Worm (Caenorhabditis elegans) whole organism, young adult: Measurements from ENCODE around the gene clec-29.

Experiments used
- B0336.3 ChIP-seq: fragments of 200-800 bp; sonication (Bioruptor generic); IDR thresholded peaks from 2 replicates; pipeline ENCODE4 v1.3.6; 2022; ENCODE audit warnings: missing genetic modification characterization, missing compliant biosample characterization
- F10E7.11 ChIP-seq: sonication (generic microtip); optimal IDR thresholded peaks from 2 replicates; lab custom pipeline; 2017; ENCODE audit warnings: mild to moderate bottlenecking, missing genetic modification characterization, moderate library complexity, missing compliant biosample characterization
- F39B2.1 ChIP-seq: fragments of 200-800 bp; sonication (Bioruptor generic); IDR thresholded peaks from 2 replicates; pipeline ENCODE4 v1.3.6; 2022; ENCODE audit warnings: missing genetic modification reagents, missing genetic modification characterization, missing compliant biosample characterization
- F55B11.4 ChIP-seq: sonication (generic microtip); optimal IDR thresholded peaks from 2 replicates; lab custom pipeline; 2016; ENCODE audit warnings: missing compliant biosample characterization, missing genetic modification characterization, borderline replicate concordance; ENCODE audit not compliant: insufficient read depth
- F57C9.4 ChIP-seq: sonication (generic microtip); optimal IDR thresholded peaks from 2 replicates; lab custom pipeline; 2017; ENCODE audit warnings: mild to moderate bottlenecking, missing genetic modification characterization, missing compliant biosample characterization
- T07F8.4 ChIP-seq: sonication (generic microtip); optimal IDR thresholded peaks from 2 replicates; lab custom pipeline; 2016; ENCODE audit warnings: mild to moderate bottlenecking, missing genetic modification characterization, moderate library complexity, missing compliant biosample characterization
- Y79H2A.3 ChIP-seq: fragments of 200-800 bp; sonication (Bioruptor generic); conservative IDR thresholded peaks from 2 replicates; pipeline ENCODE4 v1.3.6; 2022; ENCODE audit warnings: missing genetic modification reagents, missing genetic modification characterization, missing compliant biosample characterization
- ZK185.1 ChIP-seq: sonication (generic microtip); optimal IDR thresholded peaks from 2 replicates; lab custom pipeline; 2016; ENCODE audit warnings: mild to moderate bottlenecking, missing genetic modification characterization, missing compliant biosample characterization; ENCODE audit not compliant: poor library complexity, severe bottlenecking
- aptf-3 ChIP-seq: fragments of 200-800 bp; sonication (Bioruptor generic); IDR thresholded peaks from 2 replicates; pipeline ENCODE4 v1.3.6; 2022; ENCODE audit warnings: missing genetic modification characterization, missing compliant biosample characterization
- attf-5 ChIP-seq: fragments of 200-800 bp; sonication (Bioruptor generic); optimal IDR thresholded peaks from 2 replicates; lab custom pipeline; 2018; ENCODE audit warnings: mild to moderate bottlenecking, missing genetic modification characterization, missing compliant biosample characterization
- attf-6 ChIP-seq: fragments of 200-800 bp; sonication (Bioruptor generic); IDR thresholded peaks from 2 replicates; pipeline ENCODE4 v1.3.6; 2022; ENCODE audit warnings: missing genetic modification reagents, missing genetic modification characterization, missing compliant biosample characterization
- bed-1 ChIP-seq: fragments of 200-800 bp; sonication (Bioruptor generic); IDR thresholded peaks from 2 replicates; pipeline ENCODE4 v1.3.6; 2022; ENCODE audit warnings: missing genetic modification reagents, missing genetic modification characterization, missing compliant biosample characterization
- cebp-1 ChIP-seq, 2 experiments: fragments of 200-800 bp in 1 of 2; sonication (Bioruptor generic) in 1 of 2; sonication (generic microtip) in 1 of 2; IDR thresholded peaks in 1 of 2; optimal IDR thresholded peaks in 1 of 2; 2 replicates each; pipeline versions ENCODE4 v1.3.6 to Lab custom; 2017 to 2022; ENCODE audit warnings: missing compliant biosample characterization in 2 of 2, missing genetic modification characterization in 2 of 2, mild to moderate bottlenecking in 1 of 2, missing genetic modification reagents in 1 of 2, moderate library complexity in 1 of 2
- cebp-2 ChIP-seq: fragments of 200-800 bp; sonication (Bioruptor generic); IDR thresholded peaks from 2 replicates; pipeline ENCODE4 v1.3.6; 2022; ENCODE audit warnings: missing genetic modification characterization, missing compliant biosample characterization
- ceh-79 ChIP-seq: sonication (generic microtip); optimal IDR thresholded peaks from 2 replicates; lab custom pipeline; 2017; ENCODE audit warnings: mild to moderate bottlenecking, missing genetic modification characterization, missing compliant biosample characterization
- die-1 ChIP-seq: sonication (generic microtip); optimal IDR thresholded peaks from 2 replicates; lab custom pipeline; 2016; ENCODE audit warnings: missing genotype, mild to moderate bottlenecking, missing genetic modification characterization, missing compliant biosample characterization
- dox-1 ChIP-seq: fragments of 200-800 bp; sonication (Bioruptor generic); IDR thresholded peaks from 2 replicates; pipeline ENCODE4 v1.3.6; 2022; ENCODE audit warnings: missing genetic modification reagents, missing genetic modification characterization, missing compliant biosample characterization
- dpff-1 ChIP-seq: sonication (generic microtip); optimal IDR thresholded peaks from 2 replicates; lab custom pipeline; 2017; ENCODE audit warnings: mild to moderate bottlenecking, missing genetic modification characterization, missing compliant biosample characterization
- egl-44 ChIP-seq: fragments of 200-800 bp; sonication (Bioruptor generic); IDR thresholded peaks from 2 replicates; pipeline ENCODE4 v1.3.6; 2022; ENCODE audit warnings: missing genetic modification reagents, missing genetic modification characterization, missing compliant biosample characterization
- egrh-3 ChIP-seq: fragments of 200-800 bp; sonication (Bioruptor generic); IDR thresholded peaks from 2 replicates; pipeline ENCODE4 v1.3.6; 2022; ENCODE audit warnings: missing genetic modification reagents, missing genetic modification characterization, missing compliant biosample characterization
- fkh-3 ChIP-seq: sonication (generic microtip); optimal IDR thresholded peaks from 2 replicates; lab custom pipeline; 2016; ENCODE audit warnings: mild to moderate bottlenecking, missing genetic modification characterization, missing compliant biosample characterization
- gei-17 ChIP-seq: fragments of 200-800 bp; sonication (Bioruptor generic); optimal IDR thresholded peaks from 2 replicates; lab custom pipeline; 2018; ENCODE audit warnings: mild to moderate bottlenecking, missing genetic modification characterization, missing compliant biosample characterization
- hlh-12 ChIP-seq: sonication (generic microtip); optimal IDR thresholded peaks from 2 replicates; lab custom pipeline; 2016; ENCODE audit warnings: missing genetic modification characterization, missing compliant biosample characterization
- hlh-26 ChIP-seq: fragments of 200-800 bp; sonication (Bioruptor generic); conservative IDR thresholded peaks from 2 replicates; pipeline ENCODE4 v1.3.6; 2022; ENCODE audit warnings: missing genetic modification reagents, missing genetic modification characterization, missing compliant biosample characterization
- hmg-20 ChIP-seq: fragments of 200-800 bp; sonication (Bioruptor generic); IDR thresholded peaks from 2 replicates; pipeline ENCODE4 v1.3.6; 2022; ENCODE audit warnings: missing genetic modification reagents, missing genetic modification characterization, missing compliant biosample characterization
- let-526 ChIP-seq: fragments of 200-800 bp; sonication (Bioruptor generic); IDR thresholded peaks from 2 replicates; pipeline ENCODE4 v1.3.6; 2022; ENCODE audit warnings: missing genetic modification reagents, missing genetic modification characterization, missing compliant biosample characterization
- madf-10 ChIP-seq: sonication (generic microtip); optimal IDR thresholded peaks from 2 replicates; lab custom pipeline; 2016; ENCODE audit warnings: mild to moderate bottlenecking, missing genetic modification characterization, missing compliant biosample characterization
- mcd-1 ChIP-seq: fragments of 200-800 bp; sonication (Bioruptor generic); IDR thresholded peaks from 2 replicates; pipeline ENCODE4 v1.3.6; 2022; ENCODE audit warnings: missing genetic modification reagents, missing genetic modification characterization, missing compliant biosample characterization
- nhr-90 ChIP-seq: sonication (generic microtip); optimal IDR thresholded peaks from 2 replicates; lab custom pipeline; 2016; ENCODE audit warnings: missing genotype, mild to moderate bottlenecking, missing genetic modification characterization, missing compliant biosample characterization
- pbrm-1 ChIP-seq: fragments of 200-800 bp; sonication (Bioruptor generic); IDR thresholded peaks from 2 replicates; pipeline ENCODE4 v1.3.6; 2022; ENCODE audit warnings: missing genetic modification reagents, missing genetic modification characterization, missing compliant biosample characterization
- rec-8 ChIP-seq, 2 experiments: sonication (generic microtip); optimal IDR thresholded peaks; 2 replicates each; lab custom pipeline; 2016; ENCODE audit warnings: mild to moderate bottlenecking in 2 of 2, missing genetic modification characterization in 2 of 2, missing genetic modification reagents in 2 of 2, missing genotype in 2 of 2, missing biosample characterization in 1 of 2, missing compliant biosample characterization in 1 of 2, moderate library complexity in 1 of 2
- tbp1 ChIP-seq: fragments of 200-800 bp; sonication (Bioruptor generic); optimal IDR thresholded peaks from 2 replicates; lab custom pipeline; 2018; ENCODE audit warnings: mild to moderate bottlenecking, missing genetic modification characterization, missing compliant biosample characterization
- tlf-1 ChIP-seq: fragments of 200-800 bp; sonication (Bioruptor generic); optimal IDR thresholded peaks from 2 replicates; lab custom pipeline; 2018; ENCODE audit warnings: mild to moderate bottlenecking, missing genetic modification characterization, missing compliant biosample characterization
- unc-130 ChIP-seq: sonication (generic microtip); optimal IDR thresholded peaks from 2 replicates; lab custom pipeline; 2016; ENCODE audit warnings: missing genetic modification reagents, missing genetic modification characterization, missing compliant biosample characterization
- xnd-1 ChIP-seq: sonication (generic microtip); optimal IDR thresholded peaks from 2 replicates; lab custom pipeline; 2016; ENCODE audit warnings: missing genotype, missing genetic modification reagents, missing genetic modification characterization, missing compliant biosample characterization
- zfh-2 ChIP-seq: fragments of 200-800 bp; sonication (Bioruptor generic); conservative IDR thresholded peaks from 2 replicates; pipeline ENCODE4 v1.3.6; 2022; ENCODE audit warnings: missing genetic modification reagents, missing genetic modification characterization, missing compliant biosample characterization
- ztf-18 ChIP-seq: sonication (generic microtip); optimal IDR thresholded peaks from 2 replicates; lab custom pipeline; 2016; ENCODE audit warnings: missing genotype, mild to moderate bottlenecking, missing genetic modification characterization, missing compliant biosample characterization
- ztf-3 ChIP-seq: fragments of 200-800 bp; sonication (Bioruptor generic); optimal IDR thresholded peaks from 2 replicates; lab custom pipeline; 2018; ENCODE audit warnings: mild to moderate bottlenecking, missing genetic modification characterization, missing compliant biosample characterization

clec-29 gene

DNA sequence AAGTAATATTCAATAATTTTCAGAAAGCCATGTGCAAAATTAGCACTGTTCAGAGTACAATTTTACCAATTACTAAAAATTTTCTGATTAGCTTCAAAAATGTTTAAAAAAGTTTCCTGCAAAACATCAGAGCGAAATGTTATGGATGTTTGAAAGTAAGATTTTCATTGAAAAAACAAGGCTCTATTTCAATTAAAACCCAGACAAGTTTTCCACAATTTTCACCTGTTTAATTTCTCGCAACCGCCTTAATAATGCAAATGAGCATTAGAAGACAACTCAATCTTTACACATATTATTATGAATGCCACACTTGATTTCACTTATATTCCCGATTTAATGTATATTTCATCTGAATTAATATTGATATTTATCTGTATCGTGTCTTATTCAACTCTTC is 44.5 kb downstream of the clec-29 start, which contains the start of gene srz-101:
srz-101 (plus strand) TSS at position 301 of the 400 bp plus-strand sequence.
- no peak for TF ChIP-seq attf-6
- no peak for TF ChIP-seq F39B2.1 (GFP tag; lab: Robert Waterston, UW)
- no peak for TF ChIP-seq attf-5 (GFP tag; lab: Kevin White, UChicago)
- TF ChIP-seq die-1 (tag; lab: Kevin White, UChicago), result no peak
- TF ChIP-seq pbrm-1, result no peak
- no peak for TF ChIP-seq hlh-12 (tag; lab: Kevin White, UChicago)
- no peak for TF ChIP-seq xnd-1 (tag; lab: Kevin White, UChicago)
- TF ChIP-seq aptf-3, result no peak
- no peak for TF ChIP-seq tbp1 (GFP tag; lab: Kevin White, UChicago)
- TF ChIP-seq cebp-1 (GFP tag; IDR thresholded peaks at IDR 0.05; lab: Robert Waterston, UW), result no peak
- TF ChIP-seq cebp-1 (tag; optimal IDR thresholded peaks at IDR 0.05; lab: Kevin White, UChicago), result no peak
- no peak for TF ChIP-seq F55B11.4 (tag; lab: Kevin White, UChicago)
- TF ChIP-seq let-526 (GFP tag; lab: Robert Waterston, UW), result no peak
- no peak for TF ChIP-seq dox-1 (GFP tag; lab: Robert Waterston, UW)
- TF ChIP-seq ztf-3 (GFP tag; lab: Kevin White, UChicago), result no peak
- no peak for TF ChIP-seq nhr-90
- TF ChIP-seq rec-8 (tag; optimal IDR thresholded peaks at IDR 0.05; lab: Kevin White, UChicago), result no peak

- TF ChIP-seq fkh-3 (tag; lab: Kevin White, UChicago), result no peak
- no peak for TF ChIP-seq hlh-26 (GFP tag; lab: Robert Waterston, UW)
- TF ChIP-seq hmg-20, result no peak
- TF ChIP-seq tlf-1 (GFP tag; lab: Kevin White, UChicago), result no peak
- no peak for TF ChIP-seq mcd-1 (GFP tag; lab: Robert Waterston, UW)
- no peak for TF ChIP-seq ztf-18 (tag; lab: Kevin White, UChicago)
- TF ChIP-seq F39B2.1 (GFP tag; lab: Robert Waterston, UW), result no peak
- TF ChIP-seq bed-1 (GFP tag; lab: Robert Waterston, UW), result no peak
- TF ChIP-seq F10E7.11, result no peak
- no peak for TF ChIP-seq Y79H2A.3 (GFP tag; lab: Robert Waterston, UW)
- no peak for TF ChIP-seq madf-10 (tag; lab: Kevin White, UChicago)
- TF ChIP-seq unc-130 (GFP tag; lab: Kevin White, UChicago), result no peak
- no peak for TF ChIP-seq nhr-90
- no peak for TF ChIP-seq cebp-2 (GFP tag; lab: Robert Waterston, UW)
- no peak for TF ChIP-seq ZK185.1 (tag; lab: Kevin White, UChicago)
- TF ChIP-seq egl-44 (GFP tag; lab: Robert Waterston, UW), result no peak
- TF ChIP-seq dpff-1 (tag; lab: Kevin White, UChicago), result no peak
- no peak for TF ChIP-seq F57C9.4 (tag; lab: Kevin White, UChicago)
Observed at ce11 chrV:16693732-16694131, 45.3 kb downstream of the clec-29 start, which contains the start of gene srw-42. srw-42 (minus strand) TSS chrV:16693832.

DNA sequence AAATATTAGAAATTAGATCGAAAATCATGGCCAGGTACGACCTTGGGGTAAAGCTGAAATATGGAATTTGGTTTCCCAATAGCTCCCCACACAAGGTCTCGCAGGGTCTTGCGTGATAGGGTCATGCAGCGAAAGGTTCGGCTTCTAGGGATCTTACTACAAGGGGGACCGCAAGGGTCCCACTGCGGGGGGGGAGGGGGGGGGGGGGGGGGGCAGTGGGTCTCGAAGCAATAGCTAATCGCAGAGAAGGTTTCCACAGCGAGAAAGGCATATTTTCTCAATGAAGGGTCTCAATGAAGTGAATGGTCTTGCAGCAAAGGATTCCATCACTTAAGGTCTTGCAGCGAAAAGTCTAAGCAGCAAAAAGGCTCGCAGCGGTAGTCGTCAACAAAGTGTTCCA is 46.0 kb downstream of the clec-29 start:
- TF ChIP-seq F39B2.1 (GFP tag; lab: Robert Waterston, UW) (no peak), ceh-79 (no peak), cebp-1 (GFP tag; IDR thresholded peaks at IDR 0.05; lab: Robert Waterston, UW) (no peak), cebp-1 (tag; optimal IDR thresholded peaks at IDR 0.05; lab: Kevin White, UChicago) (no peak), T07F8.4 (no peak), gei-17 (GFP tag; lab: Kevin White, UChicago) (no peak), B0336.3 (GFP tag; lab: Robert Waterston, UW) (no peak), egrh-3 (GFP tag; lab: Robert Waterston, UW) (peak; percentile 90; the same call in 1 of the 2 replicates), rec-8 (tag; optimal IDR thresholded peaks at IDR 0.05; lab: Kevin White, UChicago) (no peak), zfh-2 (GFP tag; lab: Robert Waterston, UW) (peak; percentile 92)
